Fruit fly (Drosophila melanogaster) Kc167 (cell line): ENCODE results near the gene CG4570.

ENCODE experiments used
- Myc ChIP-seq: fragments of >200 bp; optimal IDR thresholded peaks from 2 replicates; lab custom pipeline; 2017; ENCODE audit warnings: missing external identifiers
- Sin3A ChIP-seq: fragments of >200 bp; optimal IDR thresholded peaks from 2 replicates; lab custom pipeline; 2018; ENCODE audit warnings: missing external identifiers
- h ChIP-seq: fragments of >200 bp; optimal IDR thresholded peaks from 3 replicates; lab custom pipeline; 2018; ENCODE audit warnings: missing external identifiers
- insv ChIP-seq: fragments of >200 bp; optimal IDR thresholded peaks from 3 replicates; lab custom pipeline; 2018; ENCODE audit warnings: missing external identifiers
- psq ChIP-seq: fragments of >200 bp; optimal IDR thresholded peaks from 2 replicates; lab custom pipeline; 2017; ENCODE audit warnings: missing external identifiers
- ttk ChIP-seq: sonication (Bioruptor generic); optimal IDR thresholded peaks from 2 replicates; lab custom pipeline; 2017; ENCODE audit warnings: missing external identifiers

The CG4570 gene

DNA sequence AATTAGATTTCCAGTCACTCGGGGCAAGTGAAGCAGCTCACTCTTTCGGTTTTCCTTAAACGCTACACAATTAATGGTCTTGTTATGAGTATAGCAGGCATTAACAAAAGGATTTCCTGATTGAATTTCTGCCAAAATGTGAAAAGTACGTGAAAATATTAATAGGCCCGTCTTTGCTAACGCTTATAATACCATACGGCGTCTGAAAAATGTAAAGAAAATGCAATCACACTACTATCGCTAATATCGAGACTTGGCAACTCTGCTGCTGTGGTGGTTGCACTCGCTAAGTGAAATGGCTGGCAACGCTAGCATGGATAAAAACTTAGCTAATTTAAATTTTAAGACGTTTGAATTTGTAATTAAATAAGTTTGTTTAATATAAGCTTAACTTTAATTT lies 36.7 kb downstream of the CG4570 start, which contains the start of gene CG6621:
TSS of gene CG6621 (minus strand) at position 205 of the 400 bp plus-strand sequence.
- TF ChIP-seq ttk (lab: Kevin White, UChicago) (no peak), h (lab: Kevin White, UChicago) (no peak), Myc (lab: Kevin White, UChicago) (no peak), insv (lab: Kevin White, UChicago) (no peak), Sin3A (lab: Kevin White, UChicago) (no peak), psq (lab: Kevin White, UChicago) (no peak)
